Worm (Caenorhabditis elegans) whole organism, young adult: Measurements from ENCODE around the gene sli-1.

Experiments
- B0336.3 ChIP-seq: fragments of 200-800 bp; sonication (Bioruptor generic); IDR thresholded peaks from 2 replicates; pipeline ENCODE4 v1.3.6; 2022; ENCODE audit warnings: missing genetic modification characterization, missing compliant biosample characterization
- F22D6.2 ChIP-seq: sonication (generic microtip); optimal IDR thresholded peaks from 2 replicates; lab custom pipeline; 2016; ENCODE audit warnings: mild to moderate bottlenecking, missing genetic modification characterization, missing compliant biosample characterization
- F33H1.4 ChIP-seq: fragments of 200-800 bp; sonication (Bioruptor generic); IDR thresholded peaks from 2 replicates; pipeline ENCODE4 v1.3.6; 2022; ENCODE audit warnings: missing genetic modification reagents, missing genetic modification characterization, missing compliant biosample characterization
- F39B2.1 ChIP-seq: fragments of 200-800 bp; sonication (Bioruptor generic); IDR thresholded peaks from 2 replicates; pipeline ENCODE4 v1.3.6; 2022; ENCODE audit warnings: missing genetic modification reagents, missing genetic modification characterization, missing compliant biosample characterization
- F49E8.2 ChIP-seq: sonication (generic microtip); optimal IDR thresholded peaks from 3 replicates; lab custom pipeline; 2017; ENCODE audit warnings: missing genetic modification characterization, mild to moderate bottlenecking, missing compliant biosample characterization, antibody characterized with exemption, moderate library complexity; ENCODE audit not compliant: insufficient read depth
- F52B5.7 ChIP-seq: sonication (generic microtip); optimal IDR thresholded peaks from 2 replicates; lab custom pipeline; 2016; ENCODE audit warnings: mild to moderate bottlenecking, missing genetic modification characterization, missing compliant biosample characterization
- Y56A3A.18 ChIP-seq: fragments of 200-800 bp; sonication (Bioruptor generic); IDR thresholded peaks from 2 replicates; pipeline ENCODE4 v1.3.6; 2022; ENCODE audit warnings: missing genetic modification reagents, missing genetic modification characterization, missing compliant biosample characterization
- Y95B8A.8 ChIP-seq: fragments of 200-800 bp; sonication (Bioruptor generic); IDR thresholded peaks from 2 replicates; pipeline ENCODE4 v1.3.6; 2022; ENCODE audit warnings: missing genetic modification reagents, missing genetic modification characterization, missing compliant biosample characterization
- ZK185.1 ChIP-seq: sonication (generic microtip); optimal IDR thresholded peaks from 2 replicates; lab custom pipeline; 2016; ENCODE audit warnings: mild to moderate bottlenecking, missing genetic modification characterization, missing compliant biosample characterization; ENCODE audit not compliant: poor library complexity, severe bottlenecking
- ama-1 ChIP-seq, 3 experiments: fragments of 150-350 bp in 1 of 3; sonication (generic microtip) in 2 of 3; optimal IDR thresholded peaks; 2 replicates each; lab custom pipeline; 2014 to 2018; ENCODE audit warnings: missing biosample characterization in 2 of 3, missing genetic modification characterization in 2 of 3, missing genetic modification reagents in 2 of 3
- aptf-2 ChIP-seq: fragments of 200-800 bp; sonication (Bioruptor generic); conservative IDR thresholded peaks from 2 replicates; pipeline ENCODE4 v1.3.6; 2022; ENCODE audit warnings: missing genetic modification reagents, missing genetic modification characterization, missing compliant biosample characterization
- atf-7 ChIP-seq: sonication (generic microtip); optimal IDR thresholded peaks from 2 replicates; lab custom pipeline; 2017; ENCODE audit warnings: mild to moderate bottlenecking, missing genetic modification characterization, missing compliant biosample characterization
- athp-1 ChIP-seq: sonication (generic microtip); optimal IDR thresholded peaks from 2 replicates; lab custom pipeline; 2017; ENCODE audit warnings: mild to moderate bottlenecking, missing genetic modification characterization, missing compliant biosample characterization
- attf-5 ChIP-seq: fragments of 200-800 bp; sonication (Bioruptor generic); optimal IDR thresholded peaks from 2 replicates; lab custom pipeline; 2018; ENCODE audit warnings: mild to moderate bottlenecking, missing genetic modification characterization, missing compliant biosample characterization
- bed-1 ChIP-seq: fragments of 200-800 bp; sonication (Bioruptor generic); IDR thresholded peaks from 2 replicates; pipeline ENCODE4 v1.3.6; 2022; ENCODE audit warnings: missing genetic modification reagents, missing genetic modification characterization, missing compliant biosample characterization
- ccch-3 ChIP-seq: fragments of 200-800 bp; sonication (Bioruptor generic); optimal IDR thresholded peaks from 2 replicates; lab custom pipeline; 2018; ENCODE audit warnings: mild to moderate bottlenecking, missing genetic modification characterization, missing compliant biosample characterization
- ceh-27 ChIP-seq: fragments of 200-800 bp; sonication (Bioruptor generic); optimal IDR thresholded peaks from 2 replicates; lab custom pipeline; 2018; ENCODE audit warnings: mild to moderate bottlenecking, missing genetic modification characterization, moderate library complexity, missing compliant biosample characterization
- ceh-91 ChIP-seq: fragments of 200-800 bp; sonication (Bioruptor generic); IDR thresholded peaks from 2 replicates; pipeline ENCODE4 v1.3.6; 2022; ENCODE audit warnings: missing genetic modification reagents, missing genetic modification characterization, missing compliant biosample characterization
- dox-1 ChIP-seq: fragments of 200-800 bp; sonication (Bioruptor generic); IDR thresholded peaks from 2 replicates; pipeline ENCODE4 v1.3.6; 2022; ENCODE audit warnings: missing genetic modification reagents, missing genetic modification characterization, missing compliant biosample characterization
- dpl-1 ChIP-seq: fragments of 150-350 bp; optimal IDR thresholded peaks from 2 replicates; lab custom pipeline; 2014; ENCODE audit warnings: missing biosample characterization, missing genetic modification reagents, missing genetic modification characterization
- ets-4 ChIP-seq: fragments of 200-800 bp; sonication (Bioruptor generic); optimal IDR thresholded peaks from 2 replicates; lab custom pipeline; 2018; ENCODE audit warnings: mild to moderate bottlenecking, missing genetic modification characterization, missing compliant biosample characterization
- fkh-3 ChIP-seq: sonication (generic microtip); optimal IDR thresholded peaks from 2 replicates; lab custom pipeline; 2016; ENCODE audit warnings: mild to moderate bottlenecking, missing genetic modification characterization, missing compliant biosample characterization
- gei-17 ChIP-seq: fragments of 200-800 bp; sonication (Bioruptor generic); optimal IDR thresholded peaks from 2 replicates; lab custom pipeline; 2018; ENCODE audit warnings: mild to moderate bottlenecking, missing genetic modification characterization, missing compliant biosample characterization
- lag-1 ChIP-seq: fragments of 200-800 bp; sonication (Bioruptor generic); IDR thresholded peaks from 2 replicates; pipeline ENCODE4 v1.3.6; 2022; ENCODE audit warnings: missing genetic modification reagents, missing genetic modification characterization, missing compliant biosample characterization
- let-607 ChIP-seq, 2 experiments: fragments of 200-800 bp in 1 of 2; sonication (Bioruptor generic) in 1 of 2; sonication (generic microtip) in 1 of 2; optimal IDR thresholded peaks; 2 replicates each; lab custom pipeline; 2016 to 2018; ENCODE audit warnings: mild to moderate bottlenecking in 2 of 2, missing compliant biosample characterization in 2 of 2, missing genetic modification characterization in 2 of 2, moderate library complexity in 2 of 2, missing genotype in 1 of 2
- lin-40 ChIP-seq: sonication (generic microtip); optimal IDR thresholded peaks from 2 replicates; lab custom pipeline; 2016; ENCODE audit warnings: missing genetic modification characterization, mild to moderate bottlenecking, missing compliant biosample characterization, missing genotype, missing genetic modification reagents
- lsy-27 ChIP-seq: sonication (generic microtip); optimal IDR thresholded peaks from 2 replicates; lab custom pipeline; 2017; ENCODE audit warnings: missing genetic modification characterization, mild to moderate bottlenecking, missing compliant biosample characterization, antibody characterized with exemption, missing genotype, borderline replicate concordance; ENCODE audit not compliant: insufficient read depth
- mel-28 ChIP-seq: sonication (generic microtip); optimal IDR thresholded peaks from 2 replicates; lab custom pipeline; 2016; ENCODE audit warnings: borderline replicate concordance, mild to moderate bottlenecking, missing genetic modification characterization, missing compliant biosample characterization
- nfya-1 ChIP-seq: sonication (generic microtip); optimal IDR thresholded peaks from 2 replicates; lab custom pipeline; 2017; ENCODE audit warnings: antibody characterized with exemption, missing compliant biosample characterization, missing genetic modification characterization, borderline replicate concordance; ENCODE audit not compliant: insufficient read depth
- nhr-27 ChIP-seq: fragments of 200-800 bp; sonication (Bioruptor generic); optimal IDR thresholded peaks from 2 replicates; lab custom pipeline; 2018; ENCODE audit warnings: mild to moderate bottlenecking, missing genetic modification characterization, moderate library complexity, missing compliant biosample characterization
- snpc-4 ChIP-seq, 5 experiments: fragments of 150-350 bp in 1 of 5; sonication (generic microtip) in 4 of 5; optimal IDR thresholded peaks; 2 replicates each; lab custom pipeline; 2014 to 2018; ENCODE audit warnings: missing genetic modification characterization in 5 of 5, missing biosample characterization in 3 of 5, antibody characterized with exemption in 2 of 5, mild to moderate bottlenecking in 2 of 5, missing compliant biosample characterization in 2 of 5, missing genotype in 2 of 5, moderate library complexity in 2 of 5, missing genetic modification reagents in 1 of 5
- sptf-2 ChIP-seq: fragments of 200-800 bp; sonication (Bioruptor generic); optimal IDR thresholded peaks from 2 replicates; lab custom pipeline; 2018; ENCODE audit warnings: mild to moderate bottlenecking, missing genetic modification characterization, missing compliant biosample characterization
- tbx-9 ChIP-seq: sonication (generic microtip); optimal IDR thresholded peaks from 2 replicates; lab custom pipeline; 2016; ENCODE audit warnings: borderline replicate concordance, missing genetic modification characterization, inconsistent platforms, missing compliant biosample characterization
- tlf-1 ChIP-seq: fragments of 200-800 bp; sonication (Bioruptor generic); optimal IDR thresholded peaks from 2 replicates; lab custom pipeline; 2018; ENCODE audit warnings: mild to moderate bottlenecking, missing genetic modification characterization, missing compliant biosample characterization
- unc-62 ChIP-seq: fragments of 150-350 bp; optimal IDR thresholded peaks from 2 replicates; lab custom pipeline; 2014; ENCODE audit warnings: missing biosample characterization, missing genetic modification reagents, missing genetic modification characterization
- zfh-2 ChIP-seq: fragments of 200-800 bp; sonication (Bioruptor generic); conservative IDR thresholded peaks from 2 replicates; pipeline ENCODE4 v1.3.6; 2022; ENCODE audit warnings: missing genetic modification reagents, missing genetic modification characterization, missing compliant biosample characterization

The sli-1 gene

DNA sequence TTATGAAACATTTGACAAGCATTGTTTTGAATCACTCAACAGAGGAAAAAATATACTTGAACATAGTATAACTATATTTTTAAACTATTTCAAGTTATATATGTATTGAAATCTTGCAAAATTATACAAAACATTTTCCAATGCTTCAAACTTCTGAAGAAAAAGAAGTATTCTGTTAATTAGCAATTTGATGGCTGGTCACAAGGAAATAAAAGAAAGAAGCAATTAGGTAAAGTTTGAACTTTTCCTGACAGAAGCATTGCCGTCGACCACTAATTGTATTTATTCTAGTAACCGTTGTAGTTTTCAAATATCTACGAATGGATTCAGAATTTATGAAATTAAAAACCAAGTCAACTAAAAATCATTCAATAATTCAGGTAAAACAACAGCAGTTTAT lies 37.2 kb downstream of the sli-1 start:
- TF ChIP-seq mel-28 (no peak), ZK185.1 (tag; lab: Kevin White, UChicago) (no peak), let-607 (tag; optimal IDR thresholded peaks at IDR 0.05; lab: Kevin White, UChicago) (no peak), ets-4 (GFP tag; lab: Kevin White, UChicago) (no peak), lin-40 (tag; lab: Kevin White, UChicago) (no peak), F39B2.1 (GFP tag; lab: Robert Waterston, UW) (no peak), F22D6.2 (tag; lab: Kevin White, UChicago) (no peak), athp-1 (tag; lab: Kevin White, UChicago) (no peak), aptf-2 (GFP tag; lab: Robert Waterston, UW) (no peak), ceh-91 (GFP tag; lab: Robert Waterston, UW) (no peak), B0336.3 (no peak), atf-7 (no peak), F49E8.2 (tag; lab: Kevin White, UChicago) (no peak), ama-1 (optimal IDR thresholded peaks at IDR 0.05; lab: Kevin White, UChicago) (no peak), ama-1 (GFP tag; optimal IDR thresholded peaks at IDR 0.05; lab: Kevin White, UChicago) (no peak), unc-62 (GFP tag; lab: Kevin White, UChicago) (no peak), attf-5 (no peak), bed-1 (no peak), Y56A3A.18 (GFP tag; lab: Robert Waterston, UW) (no peak), nhr-27 (no peak), gei-17 (GFP tag; lab: Kevin White, UChicago) (no peak)

DNA sequence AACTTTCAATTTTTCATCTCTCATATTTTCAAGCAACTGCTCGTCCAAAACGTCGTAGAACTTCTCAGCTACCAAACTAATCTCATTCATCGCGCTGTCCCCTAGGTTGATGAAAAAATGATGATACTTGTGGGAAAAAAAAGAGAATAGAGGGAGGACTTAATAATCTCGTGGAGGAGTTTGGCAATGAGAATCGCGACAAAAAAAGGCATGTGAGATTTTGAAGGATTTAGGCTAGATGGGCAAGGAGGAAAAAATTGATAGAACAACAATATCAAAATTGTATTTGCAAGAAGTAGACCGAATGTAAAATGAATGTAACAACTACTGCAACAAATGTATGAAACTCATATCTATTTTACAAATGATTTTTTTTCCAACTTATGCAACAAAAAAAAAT lies 43.1 kb downstream of the sli-1 start, which contains the start of gene Y9C12A.1:
TSS of gene Y9C12A.1 (minus strand) at position 101 of the 400 bp plus-strand sequence.
- TF ChIP-seq lag-1 (GFP tag; lab: Robert Waterston, UW) (no peak), F52B5.7 (tag; lab: Kevin White, UChicago) (no peak), nhr-27 (no peak), lsy-27 (tag; lab: Kevin White, UChicago) (no peak), aptf-2 (GFP tag; lab: Robert Waterston, UW) (no peak), dpl-1 (GFP tag; lab: Kevin White, UChicago) (no peak), fkh-3 (tag; lab: Kevin White, UChicago) (no peak), dox-1 (GFP tag; lab: Robert Waterston, UW) (no peak), sptf-2 (GFP tag; lab: Kevin White, UChicago) (no peak), tbx-9 (tag; lab: Kevin White, UChicago) (no peak), zfh-2 (GFP tag; lab: Robert Waterston, UW) (no peak), F49E8.2 (tag; lab: Kevin White, UChicago) (no peak), Y95B8A.8 (no peak), tlf-1 (no peak), ceh-27 (GFP tag; lab: Kevin White, UChicago) (no peak), ccch-3 (GFP tag; lab: Kevin White, UChicago) (no peak), unc-62 (GFP tag; lab: Kevin White, UChicago) (no peak), nfya-1 (tag; lab: Kevin White, UChicago) (no peak)

DNA sequence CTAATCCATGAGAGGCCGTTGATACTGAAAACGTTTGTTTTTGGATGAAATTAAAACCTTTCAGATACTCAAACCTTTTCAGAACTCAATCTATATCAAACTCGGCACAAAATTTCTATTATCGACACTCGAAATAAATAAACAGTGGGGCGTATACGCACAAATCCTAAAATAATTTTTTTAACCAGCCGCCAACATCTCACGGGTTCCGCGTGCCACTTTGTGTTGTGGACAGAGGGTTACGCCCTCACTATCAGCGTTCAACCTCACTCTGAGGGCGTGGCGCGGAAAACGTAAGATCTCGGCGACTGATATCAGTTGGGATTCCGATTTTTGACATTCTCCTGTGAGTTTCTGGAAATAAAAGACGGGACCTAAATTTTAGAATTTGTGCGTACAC lies 44.4 kb downstream of the sli-1 start:
- peak; percentile 33 for TF ChIP-seq snpc-4 (GFP tag; optimal IDR thresholded peaks at IDR 0.05; lab: Kevin White, UChicago)
- TF ChIP-seq snpc-4 (tag; optimal IDR thresholded peaks at IDR 0.05; lab: Kevin White, UChicago), result peak in 3 of 4 experiments; percentile 26 to 87 (median 83)
- TF ChIP-seq F33H1.4, result no peak
